Fruit fly (Drosophila melanogaster) S2 (cell line): ENCODE results near the gene Pits.

Experiments
- CG8478 ChIP-seq: fragments of >200 bp; optimal IDR thresholded peaks from 2 replicates; lab custom pipeline; 2018
- CTCF ChIP-seq, 2 experiments: fragments of >200 bp; optimal IDR thresholded peaks; 2 replicates each; lab custom pipeline; 2018

Gene Pits

DNA sequence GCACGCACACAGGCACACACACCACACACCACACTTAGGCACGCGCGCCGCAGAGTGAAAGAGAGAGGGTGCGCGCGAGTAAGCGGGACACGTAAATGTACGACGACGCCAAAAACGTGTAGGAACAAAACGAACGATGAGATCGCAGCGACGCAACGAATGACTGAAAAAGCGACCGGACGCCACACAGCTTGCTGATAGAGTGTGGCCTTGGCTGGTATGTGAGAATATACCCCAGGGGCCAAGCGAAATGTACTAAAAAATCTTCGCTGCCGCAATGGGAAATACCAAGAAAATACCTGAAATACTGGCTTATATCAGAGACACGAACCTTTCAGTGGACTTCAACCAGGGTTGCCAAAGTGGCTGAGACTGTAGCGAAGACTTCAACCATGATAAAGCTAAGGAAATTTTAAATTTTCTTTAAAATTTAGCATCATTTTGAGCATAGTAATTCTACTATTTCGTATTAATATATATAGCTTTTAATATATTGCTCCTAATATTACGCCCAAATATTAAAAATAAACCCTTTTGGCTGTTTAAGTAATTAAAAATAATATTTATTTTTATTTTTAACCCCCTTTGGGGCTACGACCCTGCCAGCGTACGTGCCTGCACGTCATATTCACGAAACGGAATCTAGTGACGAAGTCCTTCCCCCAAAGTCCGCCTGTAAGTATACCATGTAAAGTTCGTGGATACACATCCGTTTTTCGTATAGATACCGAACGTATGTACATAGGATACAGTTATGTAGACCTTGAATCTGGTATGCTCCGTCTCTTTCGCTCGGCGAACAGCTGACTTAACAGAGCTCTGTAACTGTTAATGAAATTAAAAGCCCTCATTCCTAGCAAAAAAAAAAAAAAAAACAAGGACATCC, at the start of gene Pits:
Pits (minus strand) TSS at position 210 of the 886 bp plus-strand sequence.
- TF ChIP-seq CG8478 (lab: Kevin White, UChicago) (no peak), CTCF (optimal IDR thresholded peaks at IDR 0.05; lab: Kevin White, UChicago) (peak; percentile 63 to 73)

DNA sequence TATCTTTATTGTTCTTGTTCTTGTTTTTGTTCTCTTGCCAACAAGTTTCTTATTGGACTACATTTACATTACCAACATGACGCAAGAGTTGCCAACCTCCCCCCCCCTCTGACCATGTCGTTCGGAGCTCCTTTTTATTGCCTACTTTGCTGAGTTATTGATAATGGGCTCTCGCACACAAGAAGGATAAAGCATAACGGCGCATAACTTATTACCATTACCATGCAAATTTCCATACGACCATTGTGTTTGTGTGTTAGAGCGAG, 49.1 kb upstream of the Pits start:
- TF ChIP-seq CG8478 (lab: Kevin White, UChicago) (no peak), CTCF (optimal IDR thresholded peaks at IDR 0.05; lab: Kevin White, UChicago) (no peak)

DNA sequence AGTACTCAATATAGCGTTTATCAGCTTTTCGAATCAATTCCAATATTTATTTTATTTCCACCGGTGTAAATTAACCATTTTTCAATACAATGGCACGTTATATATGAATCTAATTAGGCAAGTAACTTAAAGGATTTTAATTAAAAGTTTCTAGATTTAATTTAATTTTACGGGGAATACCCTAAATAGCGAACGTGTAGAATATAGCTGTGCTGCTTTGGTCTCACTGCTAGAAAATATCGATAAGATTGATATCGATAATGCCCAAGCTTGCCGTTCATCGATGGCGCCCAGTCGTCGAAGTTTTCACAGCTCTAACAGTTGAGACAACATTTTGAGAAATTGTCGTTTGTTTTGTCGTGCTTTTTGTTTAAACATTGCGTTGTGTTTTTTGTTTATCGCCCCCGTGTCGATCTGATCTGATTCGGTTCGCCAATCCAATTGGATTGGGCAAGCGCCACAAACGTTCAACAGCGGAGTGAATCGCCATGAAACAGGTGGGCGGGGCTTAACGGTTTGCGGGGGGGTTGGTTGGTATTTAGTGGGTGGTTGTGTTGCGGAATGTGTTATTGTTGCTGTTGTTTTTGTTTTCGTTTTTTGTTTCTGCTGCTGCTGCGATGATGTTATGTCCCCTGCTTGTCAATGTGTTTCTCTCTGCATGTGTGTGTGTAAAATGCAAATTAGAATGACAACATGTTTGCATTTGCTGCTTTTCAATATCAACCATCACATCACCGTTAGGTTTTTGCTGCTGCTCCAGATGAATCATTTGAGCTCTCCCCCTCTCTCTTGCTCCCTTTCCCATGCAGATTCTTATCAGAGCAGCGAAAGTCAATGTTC, 48.5 kb upstream of the Pits start, which contains the start of gene Tomosyn:
Tomosyn (plus strand) TSS at position 289 of the 840 bp plus-strand sequence.
- TF ChIP-seq CG8478 (lab: Kevin White, UChicago) (no peak), CTCF (optimal IDR thresholded peaks at IDR 0.05; lab: Kevin White, UChicago) (peak in 1 of 2 experiments; percentile 13)

DNA sequence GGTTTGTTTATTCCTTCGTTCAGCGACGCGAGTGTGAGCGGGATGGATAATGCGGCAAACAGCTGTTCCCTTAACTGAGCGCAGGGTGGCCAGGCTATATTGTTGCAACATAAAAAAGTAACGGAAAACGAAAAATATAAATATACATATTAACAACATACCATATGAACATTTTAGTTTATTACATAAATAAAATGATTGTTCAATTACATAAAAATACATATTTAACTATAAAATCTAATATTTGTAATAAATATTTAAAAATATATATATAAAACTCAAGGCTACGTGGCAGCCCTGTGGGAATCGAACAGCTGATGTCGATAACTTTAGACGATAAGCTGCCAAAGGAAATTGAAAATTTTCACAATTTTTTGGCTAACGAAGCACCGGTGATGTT, 46.6 kb upstream of the Pits start, which contains the start of the genes Aven and CG2540:
Aven (minus strand) TSS at position 77 of the 400 bp plus-strand sequence.
CG2540 (plus strand) TSS at position 315 of the 400 bp plus-strand sequence.
- TF ChIP-seq CTCF (optimal IDR thresholded peaks at IDR 0.05; lab: Kevin White, UChicago) (no peak), CG8478 (lab: Kevin White, UChicago) (no peak)

DNA sequence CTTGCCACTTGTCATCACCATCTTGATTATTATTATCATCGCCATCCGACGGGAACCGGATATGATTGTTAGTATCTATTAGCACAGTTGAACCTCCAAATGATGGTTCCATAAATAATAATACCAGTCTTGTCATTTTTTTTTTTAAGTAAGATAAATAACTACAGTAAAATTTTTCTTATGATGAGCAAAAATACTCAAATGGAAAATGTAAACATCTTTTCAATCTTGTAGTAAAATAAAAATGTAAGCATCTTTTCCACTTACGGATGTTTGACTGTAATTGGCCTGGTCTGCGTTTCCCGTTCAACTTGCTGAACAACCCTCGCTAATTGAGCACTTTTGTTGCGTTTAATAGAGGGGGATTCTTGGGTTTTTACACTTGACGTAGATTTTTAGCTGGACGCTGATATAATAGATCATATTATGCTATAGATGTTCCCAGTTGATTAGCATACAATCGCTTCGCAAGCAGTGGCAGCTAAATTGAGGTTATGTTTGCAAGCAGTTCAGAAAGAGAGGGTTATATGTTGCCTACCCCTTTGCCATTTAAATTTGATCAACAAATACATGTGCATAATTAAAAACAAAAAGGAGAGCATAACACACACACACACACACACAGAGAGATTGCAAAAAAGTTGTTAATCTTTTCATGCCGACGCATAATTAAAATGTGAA, 42.7 kb upstream of the Pits start:
- no peak for TF ChIP-seq CG8478 (lab: Kevin White, UChicago)
- TF ChIP-seq CTCF (optimal IDR thresholded peaks at IDR 0.05; lab: Kevin White, UChicago), result no peak

DNA sequence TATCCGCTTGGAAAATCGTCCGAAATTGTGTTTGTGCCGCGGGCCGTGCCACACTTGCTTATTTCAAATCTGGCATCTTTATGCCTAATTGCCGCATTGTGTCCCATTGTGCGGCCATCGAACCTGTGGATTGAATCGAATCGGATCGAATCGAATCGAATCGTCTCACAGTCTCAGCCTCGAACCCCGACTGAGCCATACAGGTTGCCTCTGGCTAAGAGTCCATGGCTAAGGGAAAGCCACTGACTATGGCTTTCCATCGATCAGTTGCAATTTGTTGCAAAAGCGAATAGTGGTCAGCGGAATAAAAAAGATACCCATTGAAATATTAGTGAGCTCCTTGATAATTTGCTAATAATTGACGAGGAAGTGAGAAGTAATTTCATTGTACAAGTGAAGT, 41.0 kb upstream of the Pits start, which contains the start of gene CG15728:
CG15728 (plus strand) TSS at position 301 of the 400 bp plus-strand sequence.
- TF ChIP-seq CG8478 (lab: Kevin White, UChicago), result no peak
- no peak for TF ChIP-seq CTCF (optimal IDR thresholded peaks at IDR 0.05; lab: Kevin White, UChicago)

DNA sequence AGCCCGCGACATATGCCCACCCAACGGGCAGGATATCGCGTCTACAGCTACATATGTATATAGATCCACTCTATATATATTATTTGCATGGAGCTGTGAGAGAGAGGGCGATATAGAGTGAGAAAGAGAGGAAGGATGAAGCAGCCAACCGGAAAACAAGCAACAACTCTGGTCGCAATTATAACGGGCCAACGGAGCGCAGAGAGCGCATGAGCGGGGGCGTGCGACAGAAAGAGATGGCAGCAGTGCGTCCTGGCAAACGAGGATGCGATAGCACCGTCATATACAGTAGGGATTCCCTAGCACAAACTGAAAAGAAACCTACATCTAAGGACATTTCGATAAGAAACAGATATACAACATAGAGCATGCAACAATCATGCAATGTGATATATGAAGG, 38.6 kb upstream of the Pits start:
- no peak for TF ChIP-seq CTCF (optimal IDR thresholded peaks at IDR 0.05; lab: Kevin White, UChicago)
- TF ChIP-seq CG8478 (lab: Kevin White, UChicago), result no peak

DNA sequence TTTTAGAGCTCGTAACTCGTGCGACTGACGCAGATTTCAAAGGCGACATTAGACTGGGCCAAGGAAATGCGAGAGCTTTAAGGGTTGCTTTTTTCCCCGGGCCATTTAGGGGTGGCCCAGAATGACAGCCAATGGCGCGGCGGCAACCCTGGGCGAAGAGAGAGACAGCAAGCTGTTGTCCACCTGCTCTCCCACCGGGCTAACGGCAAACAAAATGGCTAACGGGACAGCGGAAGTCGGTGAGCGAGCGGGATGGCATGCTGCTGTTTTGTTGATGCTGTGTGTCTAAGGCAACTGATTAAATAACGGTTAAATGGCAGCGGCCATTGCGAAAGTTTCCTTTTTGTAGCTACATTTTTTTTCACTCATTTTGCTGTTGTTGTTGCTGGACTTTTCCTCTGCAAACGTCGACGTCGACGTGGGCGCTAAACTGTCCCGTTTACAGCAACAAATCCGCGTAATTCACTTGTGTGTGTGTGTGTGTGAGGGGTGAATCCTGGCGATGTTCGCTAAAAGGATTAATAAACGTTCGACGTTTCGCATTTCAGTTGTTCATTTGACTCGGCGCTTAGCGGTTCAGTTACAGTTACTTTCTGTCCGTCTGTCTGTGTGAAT, 32.9 kb upstream of the Pits start, which contains the start of gene CG11085:
CG11085 (plus strand) TSS at position 565 of the 615 bp plus-strand sequence.
- TF ChIP-seq CTCF (optimal IDR thresholded peaks at IDR 0.05; lab: Kevin White, UChicago), result no peak

DNA sequence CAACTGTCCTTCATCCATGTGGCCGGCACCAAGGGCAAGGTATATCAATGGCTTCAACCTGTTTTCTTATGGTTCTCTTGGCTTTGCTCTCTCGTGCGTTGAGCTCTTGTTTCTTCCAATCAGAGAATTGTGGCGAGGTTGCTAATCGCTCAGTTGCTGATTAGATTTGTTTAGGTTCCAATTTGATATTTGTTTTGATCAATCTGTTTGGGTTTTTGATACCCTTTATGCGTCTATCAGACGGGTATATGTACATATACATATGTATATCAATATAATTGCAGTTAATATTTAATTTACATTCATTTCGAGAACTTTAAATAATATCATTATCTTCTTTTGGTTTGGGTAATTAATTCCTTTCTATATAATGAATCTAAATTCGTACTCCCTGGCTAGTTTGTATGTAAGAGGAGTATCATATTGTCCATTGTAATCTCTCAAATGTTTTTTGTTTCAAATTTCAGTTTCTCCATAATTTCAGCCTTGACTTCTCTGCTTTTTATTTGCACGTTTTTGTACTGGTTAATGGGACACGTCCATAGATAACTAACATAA, 30.3 kb upstream of the Pits start:
- TF ChIP-seq CG8478 (lab: Kevin White, UChicago) (no peak), CTCF (optimal IDR thresholded peaks at IDR 0.05; lab: Kevin White, UChicago) (no peak)

DNA sequence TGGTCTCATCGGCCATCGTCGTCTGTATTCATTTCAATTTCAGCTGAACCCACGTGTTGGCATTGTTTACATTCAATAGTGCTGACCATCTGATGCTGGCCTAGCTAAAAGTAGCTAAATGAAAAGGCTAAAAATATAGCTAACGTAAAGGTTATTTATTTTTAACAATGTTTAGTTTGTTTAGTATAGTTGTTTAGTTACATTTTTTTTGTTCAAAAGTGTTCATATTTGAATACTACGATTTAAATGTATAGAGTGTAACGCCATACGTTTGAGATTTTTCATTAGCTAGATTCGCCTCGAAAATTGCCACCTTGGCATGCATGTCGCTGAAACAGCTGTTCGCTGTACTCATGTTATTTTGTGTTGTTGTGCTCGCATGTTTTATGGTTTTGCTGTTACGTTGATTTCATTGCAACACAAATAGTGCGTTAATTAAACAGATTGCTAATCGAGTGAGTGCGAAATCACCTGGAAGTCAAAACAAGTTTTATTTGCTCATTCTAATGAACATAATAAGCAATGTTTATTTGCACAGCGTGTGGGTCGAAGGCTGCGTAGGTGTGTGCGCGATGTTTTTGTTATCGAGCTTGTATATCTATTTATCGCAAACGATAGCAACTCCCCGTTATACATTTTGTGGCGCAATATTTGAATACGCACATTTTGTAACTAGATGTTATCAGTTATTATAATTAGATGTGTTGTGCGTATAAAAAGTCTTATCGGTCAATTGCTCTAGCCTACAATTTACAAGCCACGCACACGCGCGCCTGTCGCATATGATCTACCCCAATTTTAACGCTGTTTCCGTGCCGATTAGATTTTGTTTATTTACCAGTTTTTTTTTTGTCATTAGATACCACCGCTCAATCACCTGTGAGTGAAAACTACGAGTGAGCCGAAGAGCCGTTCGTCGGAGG, 28.8 kb upstream of the Pits start, which contains the start of the genes CG1463 and Fpgs1:
CG1463 (minus strand) TSS at position 132 of the 923 bp plus-strand sequence.
Fpgs1 (plus strand) TSS at position 332 of the 923 bp plus-strand sequence.
- TF ChIP-seq CG8478 (lab: Kevin White, UChicago) (no peak), CTCF (optimal IDR thresholded peaks at IDR 0.05; lab: Kevin White, UChicago) (no peak)

DNA sequence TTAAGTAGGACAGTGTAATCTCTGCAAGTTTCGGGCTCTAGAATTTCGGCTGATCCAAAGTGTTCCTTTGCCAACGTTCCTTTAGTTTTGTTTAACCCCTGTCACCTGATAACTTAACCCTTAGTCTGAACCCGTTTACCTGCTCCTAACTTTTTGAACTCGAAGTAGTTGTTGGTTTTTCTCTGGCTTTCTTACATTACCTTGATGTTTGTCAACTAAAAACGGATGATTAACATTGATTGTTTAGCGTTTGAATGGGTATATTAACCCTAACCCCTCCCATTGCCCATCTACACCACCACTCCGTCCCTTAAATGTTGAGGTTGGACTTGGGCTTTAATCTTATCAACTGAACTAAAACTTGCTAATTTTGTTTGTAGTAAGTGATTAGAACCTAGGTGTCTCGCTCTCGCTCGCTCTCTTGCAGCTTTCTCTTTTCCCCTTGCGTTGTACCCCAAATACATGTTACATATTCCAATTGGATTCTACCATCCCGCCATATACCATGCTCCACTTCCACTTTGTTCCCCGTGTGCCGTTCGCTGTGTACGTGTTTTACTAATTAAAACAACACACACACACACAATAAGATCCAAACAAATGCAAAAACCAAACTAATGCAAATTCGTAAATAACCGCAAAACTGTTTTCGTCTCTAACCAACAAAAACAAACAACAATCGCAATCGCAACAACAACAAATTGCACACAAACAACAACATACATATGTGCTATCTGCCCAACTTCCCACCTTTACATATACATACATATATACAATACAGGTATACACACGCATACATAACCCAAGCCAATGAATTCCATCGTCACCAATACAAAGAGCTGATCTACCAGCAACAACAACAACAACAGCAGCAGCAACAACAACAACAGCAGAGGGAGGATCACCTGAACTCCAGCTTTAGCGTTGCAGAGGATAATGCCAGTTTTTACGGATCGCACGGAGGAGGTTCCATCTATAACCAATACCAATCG, 18.1 kb upstream of the Pits start:
- TF ChIP-seq CTCF (optimal IDR thresholded peaks at IDR 0.05; lab: Kevin White, UChicago) (no peak), CG8478 (lab: Kevin White, UChicago) (no peak)
